Worm (Caenorhabditis elegans) whole organism, late embryonic: ENCODE measurements around the gene ZC155.2.
A peak's percentile ranks its signal among the peaks of the same experiment; 100 is the strongest.

ENCODE experiments used
- C08G9.2 ChIP-seq: sonication (generic microtip); optimal IDR thresholded peaks from 2 replicates; lab custom pipeline; 2016; ENCODE audit warnings: mild to moderate bottlenecking, missing genetic modification characterization, moderate library complexity, missing compliant biosample characterization
- C38D4.7 ChIP-seq: fragments of 200-800 bp; sonication (Bioruptor generic); optimal IDR thresholded peaks from 2 replicates; lab custom pipeline; 2018; ENCODE audit warnings: mild to moderate bottlenecking, missing genetic modification characterization, moderate library complexity, missing compliant biosample characterization
- ahr-1 ChIP-seq: sonication (generic microtip); optimal IDR thresholded peaks from 2 replicates; lab custom pipeline; 2016; ENCODE audit warnings: missing genetic modification characterization, missing compliant biosample characterization
- ama-1 ChIP-seq: fragments of 150-350 bp; optimal IDR thresholded peaks from 2 replicates; lab custom pipeline; 2014
- ceh-14 ChIP-seq: sonication (generic microtip); optimal IDR thresholded peaks from 2 replicates; lab custom pipeline; 2016; ENCODE audit warnings: missing genotype, missing genetic modification characterization, missing compliant biosample characterization
- ceh-19 ChIP-seq: fragments of 200-800 bp; sonication (Bioruptor generic); optimal IDR thresholded peaks from 2 replicates; lab custom pipeline; 2018; ENCODE audit warnings: mild to moderate bottlenecking, missing genetic modification characterization, missing compliant biosample characterization
- ceh-2 ChIP-seq: sonication (generic microtip); optimal IDR thresholded peaks from 2 replicates; lab custom pipeline; 2016; ENCODE audit warnings: missing genotype, missing genetic modification characterization, missing compliant biosample characterization
- ceh-24 ChIP-seq: sonication (generic microtip); optimal IDR thresholded peaks from 2 replicates; lab custom pipeline; 2016; ENCODE audit warnings: mild to moderate bottlenecking, missing genetic modification characterization, missing compliant biosample characterization
- ceh-31 ChIP-seq: sonication (generic microtip); optimal IDR thresholded peaks from 2 replicates; lab custom pipeline; 2016; ENCODE audit warnings: missing genetic modification characterization, missing compliant biosample characterization
- ceh-34 ChIP-seq: sonication (generic microtip); optimal IDR thresholded peaks from 2 replicates; lab custom pipeline; 2016; ENCODE audit warnings: mild to moderate bottlenecking, missing genetic modification characterization, missing compliant biosample characterization
- ceh-45 ChIP-seq: fragments of 200-800 bp; sonication (Bioruptor generic); IDR thresholded peaks from 2 replicates; pipeline ENCODE4 v1.3.6; 2022; ENCODE audit warnings: missing genetic modification reagents, missing genetic modification characterization, missing compliant biosample characterization
- ceh-9 ChIP-seq: sonication (generic microtip); optimal IDR thresholded peaks from 2 replicates; lab custom pipeline; 2016; ENCODE audit warnings: mild to moderate bottlenecking, missing genetic modification characterization, inconsistent platforms, missing compliant biosample characterization
- che-1 ChIP-seq: sonication (generic microtip); optimal IDR thresholded peaks from 2 replicates; lab custom pipeline; 2016; ENCODE audit warnings: mild to moderate bottlenecking, missing genetic modification characterization, missing compliant biosample characterization
- dmd-4 ChIP-seq: sonication (generic microtip); optimal IDR thresholded peaks from 2 replicates; lab custom pipeline; 2016; ENCODE audit warnings: borderline replicate concordance, missing genetic modification characterization, missing compliant biosample characterization
- dve-1 ChIP-seq: sonication (generic microtip); optimal IDR thresholded peaks from 2 replicates; lab custom pipeline; 2017; ENCODE audit warnings: antibody characterized with exemption, mild to moderate bottlenecking, missing genetic modification characterization, missing compliant biosample characterization
- elt-2 ChIP-seq: sonication (generic microtip); optimal IDR thresholded peaks from 2 replicates; lab custom pipeline; 2016; ENCODE audit warnings: missing genetic modification reagents, missing genetic modification characterization, missing compliant biosample characterization
- ets-4 ChIP-seq: sonication (generic microtip); optimal IDR thresholded peaks from 2 replicates; lab custom pipeline; 2016; ENCODE audit warnings: missing genetic modification characterization, missing compliant biosample characterization
- eyg-1 ChIP-seq: sonication (generic microtip); optimal IDR thresholded peaks from 2 replicates; lab custom pipeline; 2016; ENCODE audit warnings: missing genotype, missing genetic modification characterization, missing compliant biosample characterization
- fax-1 ChIP-seq: sonication (generic microtip); optimal IDR thresholded peaks from 2 replicates; lab custom pipeline; 2016; ENCODE audit warnings: missing genotype, missing genetic modification characterization, missing compliant biosample characterization
- fkh-10 ChIP-seq: fragments of 150-350 bp; optimal IDR thresholded peaks from 2 replicates; lab custom pipeline; 2014; ENCODE audit warnings: missing biosample characterization, missing genetic modification reagents, missing genetic modification characterization
- fkh-6 ChIP-seq: sonication (generic microtip); optimal IDR thresholded peaks from 2 replicates; lab custom pipeline; 2016; ENCODE audit warnings: missing genetic modification characterization, missing compliant biosample characterization
- gmeb-2 ChIP-seq: sonication (generic microtip); optimal IDR thresholded peaks from 2 replicates; lab custom pipeline; 2016; ENCODE audit warnings: missing genetic modification characterization, inconsistent platforms, missing compliant biosample characterization
- hlh-30 ChIP-seq: sonication (generic microtip); optimal IDR thresholded peaks from 2 replicates; lab custom pipeline; 2017; ENCODE audit warnings: antibody characterized with exemption, missing genetic modification characterization, missing compliant biosample characterization; ENCODE audit not compliant: insufficient read depth
- lim-6 ChIP-seq: sonication (generic microtip); optimal IDR thresholded peaks from 2 replicates; lab custom pipeline; 2016; ENCODE audit warnings: missing genetic modification characterization, missing compliant biosample characterization
- mec-3 ChIP-seq: sonication (generic microtip); optimal IDR thresholded peaks from 2 replicates; lab custom pipeline; 2016; ENCODE audit warnings: borderline replicate concordance, missing genetic modification characterization, missing compliant biosample characterization
- nhr-11 ChIP-seq: fragments of 150-350 bp; optimal IDR thresholded peaks from 2 replicates; lab custom pipeline; 2014; ENCODE audit warnings: missing biosample characterization, missing genetic modification characterization
- nhr-232 ChIP-seq: sonication (generic microtip); optimal IDR thresholded peaks from 2 replicates; lab custom pipeline; 2016; ENCODE audit warnings: missing genetic modification characterization, missing compliant biosample characterization
- pha-2 ChIP-seq: sonication (generic microtip); optimal IDR thresholded peaks from 2 replicates; lab custom pipeline; 2017; ENCODE audit warnings: mild to moderate bottlenecking, missing genetic modification characterization, missing compliant biosample characterization
- pqm-1 ChIP-seq: sonication (generic microtip); optimal IDR thresholded peaks from 2 replicates; lab custom pipeline; 2016; ENCODE audit warnings: missing genetic modification characterization, missing compliant biosample characterization
- ref-2 ChIP-seq: sonication (generic microtip); optimal IDR thresholded peaks from 2 replicates; lab custom pipeline; 2016; ENCODE audit warnings: missing genetic modification characterization, missing compliant biosample characterization
- sdc-2 ChIP-seq: sonication (generic microtip); optimal IDR thresholded peaks from 2 replicates; lab custom pipeline; 2016; ENCODE audit warnings: missing genotype, missing genetic modification characterization, missing compliant biosample characterization
- sox-2 ChIP-seq: fragments of 200-800 bp; sonication (Bioruptor generic); IDR thresholded peaks from 2 replicates; pipeline ENCODE4 v1.3.6; 2022; ENCODE audit warnings: missing genetic modification reagents, missing genetic modification characterization, missing compliant biosample characterization
- syd-9 ChIP-seq: sonication (generic microtip); optimal IDR thresholded peaks from 2 replicates; lab custom pipeline; 2016; ENCODE audit warnings: mild to moderate bottlenecking, missing genetic modification characterization, moderate library complexity, missing compliant biosample characterization
- tbx-7 ChIP-seq: sonication (generic microtip); optimal IDR thresholded peaks from 2 replicates; lab custom pipeline; 2016; ENCODE audit warnings: missing genotype, missing genetic modification characterization, missing compliant biosample characterization
- ttx-3 ChIP-seq: sonication (generic microtip); optimal IDR thresholded peaks from 2 replicates; lab custom pipeline; 2016; ENCODE audit warnings: missing genetic modification reagents, missing genetic modification characterization, missing compliant biosample characterization
- unc-3 ChIP-seq, 2 experiments: fragments of 200-800 bp in 1 of 2; sonication (Bioruptor generic) in 1 of 2; sonication (generic microtip) in 1 of 2; conservative IDR thresholded peaks in 1 of 2; optimal IDR thresholded peaks in 1 of 2; 2 replicates each; pipeline versions ENCODE4 v1.3.6 to Lab custom; 2016 to 2022; ENCODE audit warnings: missing compliant biosample characterization in 2 of 2, missing genetic modification characterization in 2 of 2, missing genetic modification reagents in 1 of 2
- unc-42 ChIP-seq: sonication (generic microtip); optimal IDR thresholded peaks from 2 replicates; lab custom pipeline; 2016; ENCODE audit warnings: missing genotype, missing genetic modification characterization, missing compliant biosample characterization
- unc-55 ChIP-seq: sonication (generic microtip); optimal IDR thresholded peaks from 2 replicates; lab custom pipeline; 2017; ENCODE audit warnings: missing biosample characterization, missing genetic modification reagents, missing genetic modification characterization
- unc-86 ChIP-seq: sonication (generic microtip); optimal IDR thresholded peaks from 2 replicates; lab custom pipeline; 2016; ENCODE audit warnings: missing genetic modification characterization, missing compliant biosample characterization
- zip-5 ChIP-seq: sonication (generic microtip); optimal IDR thresholded peaks from 2 replicates; lab custom pipeline; 2016; ENCODE audit warnings: missing genetic modification characterization, missing compliant biosample characterization

The ZC155.2 gene

ce11 chrIII:5185620-5186019, 33.2 kb upstream of the ZC155.2 start, which contains the start of gene pup-2:
Gene pup-2 (plus strand): TSS chrIII:5185920.
- TF ChIP-seq fax-1 (tag; lab: Kevin White, UChicago) (no peak), fkh-6 (no peak), syd-9 (no peak), ceh-31 (tag; lab: Kevin White, UChicago) (no peak), ceh-45 (GFP tag; lab: Robert Waterston, UW) (no peak), zip-5 (no peak), ceh-34 (tag; lab: Kevin White, UChicago) (no peak)

ce11 chrIII:5188426-5188825, 30.4 kb upstream of the ZC155.2 start, which contains the start of gene K10D2.8:
Gene K10D2.8 (plus strand): TSS chrIII:5188726.
- TF ChIP-seq ama-1 (lab: Kevin White, UChicago): no peak
- TF ChIP-seq ceh-14 (tag; lab: Kevin White, UChicago): no peak
- TF ChIP-seq eyg-1 (tag; lab: Kevin White, UChicago): no peak
- TF ChIP-seq mec-3 (tag; lab: Kevin White, UChicago): no peak
- TF ChIP-seq pqm-1 (tag; lab: Kevin White, UChicago): no peak
- TF ChIP-seq ahr-1: no peak
- no peak for TF ChIP-seq nhr-11 (tag; lab: Kevin White, UChicago)
- no peak for TF ChIP-seq unc-42
- no peak for TF ChIP-seq pha-2 (tag; lab: Kevin White, UChicago)
- no peak for TF ChIP-seq gmeb-2 (tag; lab: Kevin White, UChicago)
- no peak for TF ChIP-seq dve-1 (tag; lab: Kevin White, UChicago)
- TF ChIP-seq unc-86: no peak
- no peak for TF ChIP-seq ets-4 (tag; lab: Kevin White, UChicago)
- TF ChIP-seq, all 69 proteins: peak for 0

- peak; percentile 47 for TF ChIP-seq ceh-31 (tag; lab: Kevin White, UChicago)
- TF ChIP-seq zip-5: peak; percentile 35
- peak; percentile 20 for TF ChIP-seq ceh-2 (tag; lab: Kevin White, UChicago)
- TF ChIP-seq C08G9.2 (tag; lab: Kevin White, UChicago): peak; percentile 79
- no peak for TF ChIP-seq ceh-9
- TF ChIP-seq ref-2 (tag; lab: Kevin White, UChicago): peak; percentile 50
- TF ChIP-seq ceh-45 (GFP tag; lab: Robert Waterston, UW): no peak
- TF ChIP-seq lim-6 (tag; lab: Kevin White, UChicago): peak; percentile 21
- TF ChIP-seq dmd-4 (tag; lab: Kevin White, UChicago): no peak
- TF ChIP-seq ets-4 (tag; lab: Kevin White, UChicago): peak; percentile 91
- peak; percentile 25 for TF ChIP-seq tbx-7 (tag; lab: Kevin White, UChicago)
- TF ChIP-seq gmeb-2 (tag; lab: Kevin White, UChicago): no peak
These were observed 28.6 kb upstream of the ZC155.2 start for ce11 chrIII:5190179-5190578.

- TF ChIP-seq unc-42: peak; percentile 55
- no peak for TF ChIP-seq fkh-10 (GFP tag; lab: Kevin White, UChicago)
These were observed 28.1 kb upstream of the ZC155.2 start, which contains the start of gene hira-1 for ce11 chrIII:5190671-5191174. Gene hira-1 (plus strand): TSS chrIII:5191124.

- no peak for TF ChIP-seq ceh-2 (tag; lab: Kevin White, UChicago)
- peak; percentile 18 for TF ChIP-seq hlh-30
- TF ChIP-seq, all 69 proteins: peak for 1
These were observed 25.5 kb upstream of the ZC155.2 start for ce11 chrIII:5193266-5193665.

ce11 chrIII:5195690-5196089, 23.1 kb upstream of the ZC155.2 start, which contains the start of gene moc-6:
Gene moc-6 (plus strand): TSS chrIII:5195990.
- TF ChIP-seq ceh-9 (no peak), unc-86 (no peak), ahr-1 (no peak), ceh-19 (GFP tag; lab: Kevin White, UChicago) (no peak), ceh-31 (tag; lab: Kevin White, UChicago) (no peak), ceh-24 (tag; lab: Kevin White, UChicago) (no peak), pha-2 (tag; lab: Kevin White, UChicago) (no peak), che-1 (no peak), unc-55 (GFP tag; lab: Kevin White, UChicago) (no peak), sdc-2 (no peak), tbx-7 (tag; lab: Kevin White, UChicago) (no peak), sox-2 (GFP tag; lab: Robert Waterston, UW) (no peak), fax-1 (tag; lab: Kevin White, UChicago) (no peak), nhr-232 (tag; lab: Kevin White, UChicago) (no peak), elt-2 (no peak), C38D4.7 (GFP tag; lab: Kevin White, UChicago) (no peak), ttx-3 (tag; lab: Kevin White, UChicago) (no peak), unc-3 (GFP tag; conservative IDR thresholded peaks at IDR 0.05; lab: Robert Waterston, UW) (no peak), unc-3 (tag; optimal IDR thresholded peaks at IDR 0.05; lab: Kevin White, UChicago) (no peak), fkh-10 (GFP tag; lab: Kevin White, UChicago) (no peak), dmd-4 (tag; lab: Kevin White, UChicago) (no peak)
